Fruit fly (Drosophila melanogaster) whole organism, embryonic: ENCODE data around the gene Nepl18.

Source experiments
- Aef1 ChIP-seq: fragments of 200-800 bp; sonication (Bioruptor generic); IDR thresholded peaks from 3 replicates; pipeline ENCODE4 v1.3.6; 2022; ENCODE audit warnings: missing biosample characterization, missing genetic modification characterization
- Atf3 ChIP-seq: fragments of 200-800 bp; sonication (Bioruptor generic); optimal IDR thresholded peaks from 3 replicates; lab custom pipeline; 2016; ENCODE audit warnings: missing biosample characterization, missing genetic modification characterization
- CG10209 ChIP-seq: fragments of 200-800 bp; sonication (Bioruptor generic); optimal IDR thresholded peaks from 3 replicates; lab custom pipeline; 2017; ENCODE audit warnings: missing biosample characterization, mild to moderate bottlenecking, missing genetic modification characterization, missing genetic modification reagents
- CG11560 ChIP-seq: fragments of 200-800 bp; sonication (Bioruptor generic); IDR thresholded peaks from 3 replicates; pipeline ENCODE4 v1.3.6; 2022; ENCODE audit warnings: missing biosample characterization, missing genetic modification characterization
- CG13894 ChIP-seq: fragments of 200-800 bp; sonication (Bioruptor generic); optimal IDR thresholded peaks from 3 replicates; lab custom pipeline; 2018; ENCODE audit warnings: missing biosample characterization, mild to moderate bottlenecking, missing genetic modification characterization, moderate library complexity
- CG14050 ChIP-seq: fragments of 200-800 bp; sonication (Bioruptor generic); IDR thresholded peaks from 3 replicates; pipeline ENCODE4 v1.3.6; 2022; ENCODE audit warnings: missing biosample characterization, missing genetic modification characterization
- CG14965 ChIP-seq: fragments of 200-800 bp; sonication (Bioruptor generic); optimal IDR thresholded peaks from 2 replicates; lab custom pipeline; 2016; ENCODE audit warnings: missing biosample characterization, missing genetic modification characterization, borderline replicate concordance
- CG18764 ChIP-seq: fragments of 200-800 bp; sonication (Bioruptor generic); optimal IDR thresholded peaks from 3 replicates; lab custom pipeline; 2016; ENCODE audit warnings: missing biosample characterization, missing genetic modification characterization
- CG2712 ChIP-seq: fragments of 200-800 bp; optimal IDR thresholded peaks from 3 replicates; lab custom pipeline; 2019; ENCODE audit warnings: missing biosample characterization, mild to moderate bottlenecking, missing genetic modification characterization, moderate library complexity
- CG33213 ChIP-seq: fragments of 200-800 bp; sonication (Bioruptor generic); optimal IDR thresholded peaks from 3 replicates; lab custom pipeline; 2016; ENCODE audit warnings: missing biosample characterization, missing genetic modification characterization
- CG34376 ChIP-seq: fragments of 200-800 bp; sonication (Bioruptor generic); optimal IDR thresholded peaks from 2 replicates; lab custom pipeline; 2018; ENCODE audit warnings: missing biosample characterization, mild to moderate bottlenecking, missing genetic modification characterization
- CG7963 ChIP-seq: fragments of 200-800 bp; sonication (Bioruptor generic); IDR thresholded peaks from 3 replicates; pipeline ENCODE4 v1.3.6; 2022; ENCODE audit warnings: missing biosample characterization, missing genetic modification characterization; ENCODE audit not compliant: partially characterized antibody
- CG7987 ChIP-seq: fragments of 200-800 bp; sonication (Bioruptor generic); optimal IDR thresholded peaks from 2 replicates; lab custom pipeline; 2018; ENCODE audit warnings: missing biosample characterization, mild to moderate bottlenecking, missing genetic modification characterization, moderate library complexity
- CG9215 ChIP-seq: fragments of 200-800 bp; sonication (Bioruptor generic); IDR thresholded peaks from 2 replicates; pipeline ENCODE4 v1.3.6; 2022; ENCODE audit warnings: missing biosample characterization, missing genetic modification characterization
- CG9876 ChIP-seq: fragments of 200-800 bp; sonication (Bioruptor generic); optimal IDR thresholded peaks from 2 replicates; lab custom pipeline; 2016; ENCODE audit warnings: missing biosample characterization, missing genetic modification characterization
- CG9932 ChIP-seq: fragments of 200-800 bp; sonication (Bioruptor generic); IDR thresholded peaks from 2 replicates; pipeline ENCODE4 v1.3.6; 2022; ENCODE audit warnings: missing biosample characterization, missing genetic modification characterization
- Chrac-16 ChIP-seq: fragments of 200-800 bp; sonication (Bioruptor generic); optimal IDR thresholded peaks from 3 replicates; lab custom pipeline; 2016; ENCODE audit warnings: missing biosample characterization, missing genetic modification characterization
- D ChIP-seq, 2 experiments: fragments of 200-800 bp in 1 of 2; fragments of >200 bp in 1 of 2; sonication (Bioruptor generic) in 1 of 2; optimal IDR thresholded peaks; 2 replicates in 1 of 2; 3 replicates in 1 of 2; lab custom pipeline; 2017; ENCODE audit warnings: mild to moderate bottlenecking in 1 of 2, missing biosample characterization in 1 of 2, missing genetic modification characterization in 1 of 2, missing genetic modification reagents in 1 of 2
- D19A ChIP-seq: fragments of 200-800 bp; optimal IDR thresholded peaks from 3 replicates; lab custom pipeline; 2019; ENCODE audit warnings: missing biosample characterization, mild to moderate bottlenecking, missing genetic modification characterization, moderate library complexity
- Dbx ChIP-seq: fragments of 200-800 bp; sonication (Bioruptor generic); IDR thresholded peaks from 3 replicates; pipeline ENCODE4 v1.3.6; 2022; ENCODE audit warnings: missing biosample characterization, missing genetic modification characterization
- Ets65A ChIP-seq: fragments of 200-800 bp; sonication (Bioruptor generic); peaks from one replicate; lab custom pipeline; 2016; ENCODE audit warnings: missing biosample characterization, missing genetic modification characterization
- GATAe ChIP-seq: fragments of 200-800 bp; sonication (Bioruptor generic); conservative IDR thresholded peaks from 2 replicates; pipeline ENCODE4 v1.3.6; 2022; ENCODE audit warnings: missing biosample characterization, missing genetic modification characterization
- Hand ChIP-seq: fragments of 200-800 bp; sonication (Bioruptor generic); optimal IDR thresholded peaks from 2 replicates; lab custom pipeline; 2017; ENCODE audit warnings: mild to moderate bottlenecking, missing biosample characterization, missing genetic modification reagents, missing genetic modification characterization
- Hr78 ChIP-seq, 2 experiments: fragments of 200-800 bp in 1 of 2; fragments of >200 bp in 1 of 2; sonication (Bioruptor generic) in 1 of 2; optimal IDR thresholded peaks; 2 replicates each; lab custom pipeline; 2017 to 2019; ENCODE audit warnings: missing biosample characterization in 2 of 2, missing genetic modification characterization in 2 of 2, mild to moderate bottlenecking in 1 of 2, moderate library complexity in 1 of 2
- NFAT ChIP-seq: fragments of 200-800 bp; sonication (Bioruptor generic); IDR thresholded peaks from 2 replicates; pipeline ENCODE4 v1.3.6; 2022; ENCODE audit warnings: missing biosample characterization, missing genetic modification characterization
- Poxn ChIP-seq: fragments of 200-800 bp; sonication (Bioruptor generic); IDR thresholded peaks from 2 replicates; pipeline ENCODE4 v1.3.6; 2022; ENCODE audit warnings: missing biosample characterization, missing genetic modification characterization
- Rfx ChIP-seq: fragments of 200-800 bp; sonication (Bioruptor generic); IDR thresholded peaks from 2 replicates; pipeline ENCODE4 v1.3.6; 2022; ENCODE audit warnings: missing biosample characterization, missing genetic modification characterization
- Side ChIP-seq: fragments of 200-800 bp; sonication (Bioruptor generic); optimal IDR thresholded peaks from 2 replicates; lab custom pipeline; 2016; ENCODE audit warnings: missing biosample characterization, missing genetic modification characterization
- Sin3A ChIP-seq: fragments of >200 bp; optimal IDR thresholded peaks from 2 replicates; lab custom pipeline; 2018
- Vsx1 ChIP-seq: fragments of 200-800 bp; sonication (Bioruptor generic); optimal IDR thresholded peaks from 2 replicates; lab custom pipeline; 2017; ENCODE audit warnings: missing biosample characterization, mild to moderate bottlenecking, missing genetic modification characterization, missing genetic modification reagents
- ac ChIP-seq: fragments of 200-800 bp; sonication (Bioruptor generic); optimal IDR thresholded peaks from 3 replicates; lab custom pipeline; 2017; ENCODE audit warnings: missing biosample characterization, mild to moderate bottlenecking, missing genetic modification characterization
- bsh ChIP-seq, 2 experiments: fragments of 200-800 bp; sonication (Bioruptor generic); optimal IDR thresholded peaks; 2 replicates each; lab custom pipeline; 2017 to 2018; ENCODE audit warnings: mild to moderate bottlenecking in 2 of 2, missing biosample characterization in 2 of 2, missing genetic modification characterization in 2 of 2, moderate library complexity in 1 of 2
- chif ChIP-seq, 2 experiments: fragments of 200-800 bp; sonication (Bioruptor generic); optimal IDR thresholded peaks; 3 replicates each; lab custom pipeline; 2016; ENCODE audit warnings: missing biosample characterization in 2 of 2, missing genetic modification characterization in 2 of 2
- dati ChIP-seq: fragments of 200-800 bp; sonication (Bioruptor generic); IDR thresholded peaks from 2 replicates; pipeline ENCODE4 v1.3.6; 2022; ENCODE audit warnings: missing biosample characterization, missing genetic modification characterization
- dm ChIP-seq: fragments of 200-800 bp; sonication (Bioruptor generic); optimal IDR thresholded peaks from 3 replicates; lab custom pipeline; 2016; ENCODE audit warnings: missing biosample characterization, missing genetic modification characterization
- eyg ChIP-seq: fragments of 200-800 bp; sonication (Bioruptor generic); optimal IDR thresholded peaks from 3 replicates; lab custom pipeline; 2016; ENCODE audit warnings: missing biosample characterization, missing genetic modification characterization
- fd3F ChIP-seq: fragments of 200-800 bp; sonication (Bioruptor generic); optimal IDR thresholded peaks from 2 replicates; lab custom pipeline; 2018; ENCODE audit warnings: missing biosample characterization, mild to moderate bottlenecking, missing genetic modification characterization, moderate library complexity
- gce ChIP-seq: fragments of 200-800 bp; sonication (Bioruptor generic); IDR thresholded peaks from 3 replicates; pipeline ENCODE4 v1.3.6; 2022; ENCODE audit warnings: missing biosample characterization, missing genetic modification characterization
- nerfin-1 ChIP-seq: fragments of 200-800 bp; sonication (Bioruptor generic); optimal IDR thresholded peaks from 3 replicates; lab custom pipeline; 2019; ENCODE audit warnings: missing biosample characterization, mild to moderate bottlenecking, missing genetic modification characterization, moderate library complexity
- nerfin-2 ChIP-seq: fragments of 200-800 bp; sonication (Bioruptor generic); IDR thresholded peaks from 2 replicates; pipeline ENCODE4 v1.3.6; 2022; ENCODE audit warnings: missing biosample characterization, missing genetic modification characterization; ENCODE audit not compliant: partially characterized antibody
- odd ChIP-seq: fragments of 200-800 bp; sonication (Bioruptor generic); optimal IDR thresholded peaks from 2 replicates; lab custom pipeline; 2017; ENCODE audit warnings: missing biosample characterization, mild to moderate bottlenecking, missing genetic modification characterization
- onecut ChIP-seq: fragments of 200-800 bp; sonication (Bioruptor generic); IDR thresholded peaks from 2 replicates; pipeline ENCODE4 v1.3.6; 2022; ENCODE audit warnings: missing biosample characterization, missing genetic modification characterization
- org-1 ChIP-seq: fragments of 200-800 bp; sonication (Bioruptor generic); optimal IDR thresholded peaks from 2 replicates; lab custom pipeline; 2017; ENCODE audit warnings: missing biosample characterization, missing genetic modification characterization
- pho ChIP-seq: fragments of 200-800 bp; sonication (Bioruptor generic); optimal IDR thresholded peaks from 2 replicates; lab custom pipeline; 2016; ENCODE audit warnings: missing biosample characterization, missing genetic modification characterization
- pnt ChIP-seq: fragments of 200-800 bp; sonication (Bioruptor generic); optimal IDR thresholded peaks from 3 replicates; lab custom pipeline; 2016; ENCODE audit warnings: missing biosample characterization, missing genetic modification characterization
- pzg ChIP-seq: fragments of 200-800 bp; sonication (Bioruptor generic); optimal IDR thresholded peaks from 3 replicates; lab custom pipeline; 2018; ENCODE audit warnings: missing biosample characterization, mild to moderate bottlenecking, missing genetic modification characterization, moderate library complexity
- ranshi ChIP-seq: fragments of 200-800 bp; sonication (Bioruptor generic); IDR thresholded peaks from 2 replicates; pipeline ENCODE4 v1.3.6; 2022; ENCODE audit warnings: missing biosample characterization, missing genetic modification characterization
- repo ChIP-seq: fragments of 200-800 bp; sonication (Bioruptor generic); optimal IDR thresholded peaks from 2 replicates; lab custom pipeline; 2016; ENCODE audit warnings: missing biosample characterization, missing genetic modification characterization
- z ChIP-seq: fragments of 200-800 bp; sonication (Bioruptor generic); IDR thresholded peaks from 3 replicates; pipeline ENCODE4 v1.3.6; 2022; ENCODE audit warnings: missing biosample characterization, missing genetic modification characterization
- zen2 ChIP-seq: fragments of 200-800 bp; sonication (Bioruptor generic); IDR thresholded peaks from 3 replicates; pipeline ENCODE4 v1.3.6; 2022; ENCODE audit warnings: missing biosample characterization, missing genetic modification characterization; ENCODE audit not compliant: partially characterized antibody
- zf30C ChIP-seq: fragments of 200-800 bp; sonication (Bioruptor generic); optimal IDR thresholded peaks from 3 replicates; lab custom pipeline; 2018; ENCODE audit warnings: missing biosample characterization, mild to moderate bottlenecking, missing genetic modification characterization

Nepl18 gene

DNA sequence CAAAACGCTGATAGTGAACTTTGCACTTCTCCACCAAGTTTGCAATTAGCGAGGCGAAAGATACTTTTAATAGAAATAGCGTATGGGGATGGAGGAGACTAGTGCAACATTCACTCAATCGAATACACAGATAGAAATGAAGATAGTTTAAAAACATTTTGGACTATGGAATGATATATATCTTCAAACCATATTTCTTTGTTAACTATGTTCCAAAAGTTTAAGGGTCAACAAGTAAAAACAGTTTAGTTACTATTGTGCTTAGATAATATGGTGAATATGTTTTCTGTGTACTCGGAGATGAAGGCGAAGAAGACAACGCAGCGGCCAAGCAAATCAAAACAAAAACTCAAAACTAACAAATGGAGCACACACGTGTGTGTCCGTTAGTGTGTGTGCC is 28.8 kb downstream of the Nepl18 start (continued):
- TF ChIP-seq zf30C (GFP tag; lab: Kevin White, UChicago) (no peak), zen2 (GFP tag; lab: Robert Waterston, UW) (no peak), Side (no peak), Poxn (GFP tag; lab: Robert Waterston, UW) (no peak), nerfin-1 (tag; lab: Kevin White, UChicago) (no peak), Vsx1 (no peak), CG14050 (GFP tag; lab: Robert Waterston, UW) (no peak), CG34376 (no peak), CG13894 (tag; lab: Kevin White, UChicago) (no peak), ranshi (GFP tag; lab: Robert Waterston, UW) (peak; percentile 59; the same call in 1 of the 2 replicates), CG7963 (GFP tag; lab: Robert Waterston, UW) (no peak), odd (GFP tag; lab: Kevin White, UChicago) (no peak), Rfx (GFP tag; lab: Robert Waterston, UW) (peak; percentile 61), Atf3 (no peak), eyg (GFP tag; lab: Kevin White, UChicago) (no peak), ac (GFP tag; lab: Kevin White, UChicago) (no peak), CG10209 (peak; percentile 4), dati (GFP tag; lab: Robert Waterston, UW) (no peak; the same call in 1 of the 2 replicates), Dbx (GFP tag; lab: Robert Waterston, UW) (no peak), CG9215 (GFP tag; lab: Robert Waterston, UW) (no peak; the same call in 1 of the 2 replicates), Chrac-16 (GFP tag; lab: Kevin White, UChicago) (no peak), repo (GFP tag; lab: Kevin White, UChicago) (no peak), pho (GFP tag; lab: Kevin White, UChicago) (no peak), bsh (GFP tag; optimal IDR thresholded peaks at IDR 0.05; lab: Kevin White, UChicago) (peak; percentile 1 to 73), CG9876 (no peak), Sin3A (lab: Kevin White, UChicago) (no peak), NFAT (0 out of 2 replicates have a peak, but pooled peaks have one; percentile 30), Ets65A (GFP tag; lab: Kevin White, UChicago) (no peak), pzg (GFP tag; lab: Kevin White, UChicago) (no peak), pnt (GFP tag; lab: Kevin White, UChicago) (peak; percentile 53), fd3F (GFP tag; lab: Kevin White, UChicago) (peak; percentile 22), D (optimal IDR thresholded peaks at IDR 0.05; lab: Kevin White, UChicago) (no peak), D (GFP tag; optimal IDR thresholded peaks at IDR 0.05; lab: Kevin White, UChicago) (peak; percentile 10), CG2712 (tag; lab: Kevin White, UChicago) (peak; percentile 59), Hr78 (GFP tag; optimal IDR thresholded peaks at IDR 0.05; lab: Kevin White, UChicago) (no peak), D19A (tag; lab: Kevin White, UChicago) (no peak), z (0 out of 3 replicates have a peak, but pooled peaks have one; percentile 21), org-1 (GFP tag; lab: Kevin White, UChicago) (peak; percentile 6), CG33213 (no peak), GATAe (GFP tag; lab: Robert Waterston, UW) (no peak), gce (GFP tag; lab: Robert Waterston, UW) (no peak), CG14965 (GFP tag; lab: Kevin White, UChicago) (no peak), onecut (0 out of 2 replicates have a peak, but pooled peaks have one; percentile 7), chif (GFP tag; optimal IDR thresholded peaks at IDR 0.05; lab: Kevin White, UChicago) (peak; percentile 0 to 10), Hand (GFP tag; lab: Kevin White, UChicago) (no peak), CG9932 (GFP tag; lab: Robert Waterston, UW) (peak; percentile 40; the same call in 1 of the 2 replicates), dm (GFP tag; lab: Kevin White, UChicago) (no peak), CG18764 (no peak), CG7987 (no peak), nerfin-2 (GFP tag; lab: Robert Waterston, UW) (no peak), CG11560 (tag; lab: Robert Waterston, UW) (no peak), Aef1 (peak; percentile 40; the same call in 1 of the 3 replicates)
